Worm (Caenorhabditis elegans) whole organism, L2 larva: Measurements from ENCODE around the gene unc-17.

Experiments
- C34F6.9 ChIP-seq: fragments of 150-350 bp; optimal IDR thresholded peaks from 2 replicates; lab custom pipeline; 2014; ENCODE audit warnings: missing biosample characterization, missing genetic modification characterization
- R02D3.7 ChIP-seq: fragments of 150-350 bp; optimal IDR thresholded peaks from 2 replicates; lab custom pipeline; 2014; ENCODE audit warnings: missing biosample characterization, missing genetic modification characterization
- Y55F3AM.14 ChIP-seq: fragments of 200-800 bp; sonication (Bioruptor generic); optimal IDR thresholded peaks from 2 replicates; lab custom pipeline; 2018; ENCODE audit warnings: mild to moderate bottlenecking, missing genetic modification characterization, missing compliant biosample characterization
- ZK546.5 ChIP-seq: sonication (generic microtip); optimal IDR thresholded peaks from 2 replicates; lab custom pipeline; 2017; ENCODE audit warnings: missing biosample characterization, missing genetic modification characterization
- ama-1 ChIP-seq: fragments of 150-350 bp; optimal IDR thresholded peaks from 2 replicates; lab custom pipeline; 2018; ENCODE audit warnings: inconsistent platforms
- blmp-1 ChIP-seq: sonication (generic microtip); optimal IDR thresholded peaks from 2 replicates; lab custom pipeline; 2017; ENCODE audit warnings: missing genetic modification characterization, mild to moderate bottlenecking, missing compliant biosample characterization, antibody characterized with exemption, moderate library complexity; ENCODE audit not compliant: insufficient read depth
- ceh-16 ChIP-seq: fragments of 150-350 bp; optimal IDR thresholded peaks from 2 replicates; lab custom pipeline; 2014; ENCODE audit warnings: missing biosample characterization, missing genetic modification characterization
- ceh-82 ChIP-seq: fragments of 150-350 bp; optimal IDR thresholded peaks from 2 replicates; lab custom pipeline; 2014; ENCODE audit warnings: missing biosample characterization, missing genetic modification characterization
- crh-2 ChIP-seq: sonication (generic microtip); optimal IDR thresholded peaks from 2 replicates; lab custom pipeline; 2017; ENCODE audit warnings: missing biosample characterization, missing genetic modification characterization
- dmd-4 ChIP-seq: sonication (generic microtip); optimal IDR thresholded peaks from 2 replicates; lab custom pipeline; 2017; ENCODE audit warnings: missing biosample characterization, missing genetic modification characterization
- elt-3 ChIP-seq: sonication (generic microtip); optimal IDR thresholded peaks from 2 replicates; lab custom pipeline; 2017; ENCODE audit warnings: missing biosample characterization, missing genetic modification characterization
- fos-1 ChIP-seq: fragments of 150-350 bp; optimal IDR thresholded peaks from 2 replicates; lab custom pipeline; 2014; ENCODE audit warnings: missing biosample characterization, missing genetic modification characterization
- gmeb-1 ChIP-seq: fragments of 150-350 bp; optimal IDR thresholded peaks from 2 replicates; lab custom pipeline; 2014; ENCODE audit warnings: missing biosample characterization, missing genetic modification characterization
- lin-11 ChIP-seq: fragments of 150-350 bp; sonication (generic microtip); optimal IDR thresholded peaks from 2 replicates; lab custom pipeline; 2014; ENCODE audit warnings: missing biosample characterization, missing genetic modification characterization, inconsistent platforms, mixed read lengths
- lin-13 ChIP-seq: fragments of 150-350 bp; optimal IDR thresholded peaks from 2 replicates; lab custom pipeline; 2014; ENCODE audit warnings: missing biosample characterization, missing genetic modification reagents, missing genetic modification characterization
- lin-39 ChIP-seq: fragments of 150-350 bp; optimal IDR thresholded peaks from 2 replicates; lab custom pipeline; 2014; ENCODE audit warnings: missing biosample characterization, missing genetic modification reagents, missing genetic modification characterization
- lsy-2 ChIP-seq, 2 experiments: fragments of 150-350 bp in 1 of 2; sonication (generic microtip) in 1 of 2; optimal IDR thresholded peaks; 2 replicates each; lab custom pipeline; 2014 to 2017; ENCODE audit warnings: missing biosample characterization in 2 of 2, missing genetic modification characterization in 2 of 2
- mbf-1 ChIP-seq: sonication (generic microtip); optimal IDR thresholded peaks from 2 replicates; lab custom pipeline; 2017; ENCODE audit warnings: missing biosample characterization, missing genetic modification characterization
- nhr-10 ChIP-seq: sonication (generic microtip); optimal IDR thresholded peaks from 2 replicates; lab custom pipeline; 2017; ENCODE audit warnings: missing biosample characterization, missing genetic modification characterization
- nhr-11 ChIP-seq: fragments of 150-350 bp; optimal IDR thresholded peaks from 2 replicates; lab custom pipeline; 2014; ENCODE audit warnings: missing biosample characterization, missing genetic modification characterization
- nhr-12 ChIP-seq: fragments of 150-350 bp; optimal IDR thresholded peaks from 2 replicates; lab custom pipeline; 2014; ENCODE audit warnings: missing biosample characterization, missing genetic modification characterization
- nhr-237 ChIP-seq: fragments of 150-350 bp; optimal IDR thresholded peaks from 2 replicates; lab custom pipeline; 2014; ENCODE audit warnings: missing biosample characterization, missing genetic modification characterization
- nhr-6 ChIP-seq: fragments of 150-350 bp; optimal IDR thresholded peaks from 2 replicates; lab custom pipeline; 2014; ENCODE audit warnings: missing biosample characterization, missing genetic modification characterization
- nhr-77 ChIP-seq: fragments of 150-350 bp; optimal IDR thresholded peaks from 2 replicates; lab custom pipeline; 2014; ENCODE audit warnings: missing biosample characterization, missing genetic modification characterization
- peb-1 ChIP-seq: fragments of 150-350 bp; optimal IDR thresholded peaks from 2 replicates; lab custom pipeline; 2014; ENCODE audit warnings: missing biosample characterization, missing genetic modification characterization
- sma-3 ChIP-seq: sonication (generic microtip); optimal IDR thresholded peaks from 2 replicates; lab custom pipeline; 2016; ENCODE audit warnings: missing genetic modification reagents, missing genetic modification characterization, missing compliant biosample characterization
- sma-9 ChIP-seq, 2 experiments: fragments of 150-350 bp in 1 of 2; sonication (generic microtip) in 1 of 2; optimal IDR thresholded peaks; 2 replicates each; lab custom pipeline; 2014 to 2016; ENCODE audit warnings: missing genetic modification characterization in 2 of 2, mild to moderate bottlenecking in 1 of 2, missing biosample characterization in 1 of 2, missing compliant biosample characterization in 1 of 2, missing genetic modification reagents in 1 of 2, moderate library complexity in 1 of 2
- unc-39 ChIP-seq: fragments of 150-350 bp; optimal IDR thresholded peaks from 2 replicates; lab custom pipeline; 2014; ENCODE audit warnings: missing biosample characterization, missing genetic modification characterization
- unc-55 ChIP-seq: fragments of 150-350 bp; sonication (generic microtip); optimal IDR thresholded peaks from 3 replicates; lab custom pipeline; 2014; ENCODE audit warnings: missing biosample characterization, missing genetic modification reagents, missing genetic modification characterization
- unc-62 ChIP-seq: fragments of 150-350 bp; optimal IDR thresholded peaks from 2 replicates; lab custom pipeline; 2014; ENCODE audit warnings: missing biosample characterization, missing genetic modification reagents, missing genetic modification characterization
- zag-1 ChIP-seq: fragments of 150-350 bp; optimal IDR thresholded peaks from 2 replicates; lab custom pipeline; 2014; ENCODE audit warnings: missing biosample characterization, missing genetic modification characterization
- ztf-1 ChIP-seq: fragments of 200-800 bp; sonication (Bioruptor generic); conservative IDR thresholded peaks from 2 replicates; pipeline ENCODE4 v1.3.6; 2022; ENCODE audit warnings: missing genetic modification characterization, missing compliant biosample characterization
- ztf-11 ChIP-seq: sonication (generic microtip); optimal IDR thresholded peaks from 2 replicates; lab custom pipeline; 2017; ENCODE audit warnings: missing biosample characterization, missing genetic modification characterization
- ztf-4 ChIP-seq: fragments of 150-350 bp; optimal IDR thresholded peaks from 2 replicates; lab custom pipeline; 2014; ENCODE audit warnings: missing biosample characterization, missing genetic modification characterization

Gene unc-17

ce11 chrIV:3606285-3606834, 18.1 kb downstream of the unc-17 start, which contains the start of the genes Y37E11B.10 and kgb-2:
Gene Y37E11B.10 (minus strand): TSS chrIV:3606466.
Gene kgb-2 (plus strand): TSS chrIV:3606784.
- no peak for TF ChIP-seq lin-11 (tag; lab: Kevin White, UChicago)
- TF ChIP-seq fos-1 (tag; lab: Kevin White, UChicago) = peak; percentile 65
- no peak for TF ChIP-seq ztf-1 (GFP tag; lab: Robert Waterston, UW)
- no peak for TF ChIP-seq nhr-10

ce11 chrIV:3604104-3604503, 20.4 kb downstream of the unc-17 start:
- TF ChIP-seq unc-55 (GFP tag; lab: Kevin White, UChicago) (no peak), nhr-12 (tag; lab: Kevin White, UChicago) (no peak), sma-3 (GFP tag; lab: Kevin White, UChicago) (no peak), unc-39 (tag; lab: Kevin White, UChicago) (no peak), C34F6.9 (tag; lab: Kevin White, UChicago) (no peak), gmeb-1 (tag; lab: Kevin White, UChicago) (no peak), nhr-237 (no peak), elt-3 (tag; lab: Kevin White, UChicago) (no peak), lin-13 (no peak), fos-1 (tag; lab: Kevin White, UChicago) (no peak), unc-62 (GFP tag; lab: Kevin White, UChicago) (no peak), R02D3.7 (tag; lab: Kevin White, UChicago) (no peak), zag-1 (tag; lab: Kevin White, UChicago) (no peak), lin-39 (no peak), ama-1 (lab: Kevin White, UChicago) (no peak), ZK546.5 (tag; lab: Kevin White, UChicago) (no peak), ztf-1 (GFP tag; lab: Robert Waterston, UW) (no peak), ztf-11 (tag; lab: Kevin White, UChicago) (no peak), sma-9 (GFP tag; optimal IDR thresholded peaks at IDR 0.05; lab: Kevin White, UChicago) (no peak), sma-9 (tag; optimal IDR thresholded peaks at IDR 0.05; lab: Kevin White, UChicago) (no peak), ceh-82 (tag; lab: Kevin White, UChicago) (no peak)

- TF ChIP-seq unc-55 (GFP tag; lab: Kevin White, UChicago) (no peak), lsy-2 (tag; optimal IDR thresholded peaks at IDR 0.05; lab: Kevin White, UChicago) (no peak), ceh-82 (tag; lab: Kevin White, UChicago) (no peak), mbf-1 (tag; lab: Kevin White, UChicago) (no peak), peb-1 (tag; lab: Kevin White, UChicago) (no peak), lin-11 (tag; lab: Kevin White, UChicago) (no peak), dmd-4 (no peak), ztf-11 (tag; lab: Kevin White, UChicago) (no peak), Y55F3AM.14 (GFP tag; lab: Kevin White, UChicago) (no peak), lin-13 (no peak)
Measured at ce11 chrIV:3601846-3602245, 22.7 kb downstream of the unc-17 start.

- TF ChIP-seq lin-39 (no peak), blmp-1 (tag; lab: Kevin White, UChicago) (peak; percentile 66), nhr-6 (tag; lab: Kevin White, UChicago) (no peak)
Measured at ce11 chrIV:3599958-3600357, 24.5 kb downstream of the unc-17 start, which contains the start of gene Y37E11B.7. Gene Y37E11B.7 (minus strand): TSS chrIV:3600164.

ce11 chrIV:3599126-3599525, 25.4 kb downstream of the unc-17 start, which contains the start of gene Y37E11B.6:
Gene Y37E11B.6 (minus strand): TSS chrIV:3599306.
- TF ChIP-seq ztf-4 (no peak), nhr-6 (tag; lab: Kevin White, UChicago) (no peak), unc-55 (GFP tag; lab: Kevin White, UChicago) (peak; percentile 35), lin-13 (no peak), lsy-2 (tag; optimal IDR thresholded peaks at IDR 0.05; lab: Kevin White, UChicago) (peak in 1 of 2 experiments; percentile 46), C34F6.9 (tag; lab: Kevin White, UChicago) (peak; percentile 1), gmeb-1 (tag; lab: Kevin White, UChicago) (peak; percentile 8)

- no peak for TF ChIP-seq fos-1 (tag; lab: Kevin White, UChicago)
- TF ChIP-seq crh-2 (tag; lab: Kevin White, UChicago) = no peak
- TF ChIP-seq ztf-4 = no peak
- no peak for TF ChIP-seq ama-1 (lab: Kevin White, UChicago)
- no peak for TF ChIP-seq nhr-10
- TF ChIP-seq nhr-12 (tag; lab: Kevin White, UChicago) = no peak
- TF ChIP-seq zag-1 (tag; lab: Kevin White, UChicago) = no peak
- TF ChIP-seq nhr-11 (tag; lab: Kevin White, UChicago) = no peak
- no peak for TF ChIP-seq nhr-237
- no peak for TF ChIP-seq lin-39
- TF ChIP-seq ceh-16 (tag; lab: Kevin White, UChicago) = no peak
- TF ChIP-seq lsy-2 (tag; optimal IDR thresholded peaks at IDR 0.05; lab: Kevin White, UChicago) = no peak
- TF ChIP-seq lin-13 = no peak
- no peak for TF ChIP-seq unc-62 (GFP tag; lab: Kevin White, UChicago)
- TF ChIP-seq ztf-1 (GFP tag; lab: Robert Waterston, UW) = no peak
- TF ChIP-seq nhr-6 (tag; lab: Kevin White, UChicago) = no peak
- TF ChIP-seq nhr-77 (tag; lab: Kevin White, UChicago) = no peak
- no peak for TF ChIP-seq mbf-1 (tag; lab: Kevin White, UChicago)
- TF ChIP-seq unc-55 (GFP tag; lab: Kevin White, UChicago) = no peak
- TF ChIP-seq lin-11 (tag; lab: Kevin White, UChicago) = no peak
Measured at ce11 chrIV:3598452-3598851, 26.0 kb downstream of the unc-17 start, which contains the start of gene Y37E11B.5. Gene Y37E11B.5 (minus strand): TSS chrIV:3598552.
